Worm (Caenorhabditis elegans): ENCODE results near the gene nfx-1.
A peak's percentile ranks its signal among the peaks of the same experiment; 100 is the strongest.

nfx-1 gene

DNA sequence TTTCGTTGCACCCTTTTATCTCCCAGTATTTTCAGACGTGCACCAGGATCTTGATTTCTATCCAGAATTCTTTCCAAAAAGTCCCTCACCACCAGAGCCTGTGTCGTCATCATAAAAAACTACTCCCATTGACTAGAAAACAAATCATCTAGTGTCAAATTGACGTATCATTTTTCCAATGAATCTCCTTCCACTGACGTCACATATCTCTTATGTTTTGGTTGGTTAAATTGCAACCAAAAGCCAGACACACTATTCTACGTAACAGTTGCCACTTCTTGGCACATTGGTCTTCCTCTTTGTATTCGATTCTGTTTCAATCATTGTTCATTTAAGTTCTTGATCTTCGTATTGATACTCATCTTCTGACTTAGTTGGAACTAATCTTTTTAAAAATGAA, 22.9 kb downstream of the nfx-1 start:
- TF ChIP-seq F10E7.11 (tag; optimal IDR thresholded peaks at IDR 0.05) (no peak), gei-17 (GFP tag; optimal IDR thresholded peaks at IDR 0.05) (no peak), repo-1 (tag; optimal IDR thresholded peaks at IDR 0.05) (no peak), tlf-1 (GFP tag; optimal IDR thresholded peaks at IDR 0.05) (no peak), nfya-1 (tag; optimal IDR thresholded peaks at IDR 0.05; ENCODE audit: borderline replicate concordance, insufficient read depth) (no peak), ztf-3 (GFP tag; optimal IDR thresholded peaks at IDR 0.05) (no peak), F23B12.7 (tag; optimal IDR thresholded peaks at IDR 0.05; ENCODE audit: insufficient read depth) (no peak), snpc-4 (GFP tag; optimal IDR thresholded peaks at IDR 0.05) (no peak), snpc-4 (tag; optimal IDR thresholded peaks at IDR 0.05) (no peak), madf-3 (GFP tag; IDR thresholded peaks at IDR 0.05) (no peak), snpc-1.1 (tag; optimal IDR thresholded peaks at IDR 0.05; ENCODE audit: insufficient read depth) (no peak), T26A5.8 (tag; optimal IDR thresholded peaks at IDR 0.05) (no peak), Y56A3A.18 (GFP tag; IDR thresholded peaks at IDR 0.05) (no peak), zim-3 (tag; optimal IDR thresholded peaks at IDR 0.05) (no peak), hrde-1 (tag; optimal IDR thresholded peaks at IDR 0.05; ENCODE audit: borderline replicate concordance) (no peak), ZK185.1 (tag; optimal IDR thresholded peaks at IDR 0.05; ENCODE audit: poor library complexity, severe bottlenecking) (no peak), lsl-1 (GFP tag; optimal IDR thresholded peaks at IDR 0.05) (no peak), B0261.1 (tag; optimal IDR thresholded peaks at IDR 0.05) (no peak), madf-10 (tag; optimal IDR thresholded peaks at IDR 0.05) (no peak)

- TF ChIP-seq nhr-90 (tag; optimal IDR thresholded peaks at IDR 0.05) = no peak
- no peak for TF ChIP-seq madf-10 (tag; optimal IDR thresholded peaks at IDR 0.05)
- no peak for TF ChIP-seq tbx-9 (tag; optimal IDR thresholded peaks at IDR 0.05; ENCODE audit: borderline replicate concordance)
- TF ChIP-seq unc-130 (GFP tag; optimal IDR thresholded peaks at IDR 0.05) = no peak
- TF ChIP-seq snpc-1.3 (tag; optimal IDR thresholded peaks at IDR 0.05; ENCODE audit: insufficient read depth) = no peak
- no peak for TF ChIP-seq T07F8.4 (tag; optimal IDR thresholded peaks at IDR 0.05)
- no peak for TF ChIP-seq sptf-2 (GFP tag; optimal IDR thresholded peaks at IDR 0.05)
- TF ChIP-seq B0336.3 (GFP tag; IDR thresholded peaks at IDR 0.05) = no peak
- TF ChIP-seq T26A5.8 (tag; optimal IDR thresholded peaks at IDR 0.05) = no peak
- no peak for TF ChIP-seq attf-3 (GFP tag; conservative IDR thresholded peaks at IDR 0.05)
- no peak for TF ChIP-seq ceh-79 (tag; optimal IDR thresholded peaks at IDR 0.05)
- TF ChIP-seq F10E7.11 (tag; optimal IDR thresholded peaks at IDR 0.05) = no peak
Measured at ce11 chrIII:6399424-6399823, 24.2 kb downstream of the nfx-1 start.

ce11 chrIII:6402346-6402745, 27.2 kb downstream of the nfx-1 start:
- TF ChIP-seq athp-1 (tag; optimal IDR thresholded peaks at IDR 0.05) = no peak
- peak; percentile 33 for TF ChIP-seq somi-1 (GFP tag; optimal IDR thresholded peaks at IDR 0.05)
- TF ChIP-seq lin-40 (tag; optimal IDR thresholded peaks at IDR 0.05) = no peak

- TF ChIP-seq somi-1 (GFP tag; optimal IDR thresholded peaks at IDR 0.05) = no peak
- peak; percentile 49 for TF ChIP-seq nhr-80 (tag; optimal IDR thresholded peaks at IDR 0.05)
- TF ChIP-seq let-607 (tag; optimal IDR thresholded peaks at IDR 0.05) = peak in 1 of 2 experiments; percentile 37
- peak; percentile 81 for TF ChIP-seq unc-62 (GFP tag; optimal IDR thresholded peaks at IDR 0.05)
- no peak for TF ChIP-seq aptf-3 (GFP tag; IDR thresholded peaks at IDR 0.05)
- no peak for TF ChIP-seq mcd-1 (GFP tag; IDR thresholded peaks at IDR 0.05)
- TF ChIP-seq xnd-1 (tag; optimal IDR thresholded peaks at IDR 0.05) = no peak
Measured at ce11 chrIII:6402810-6403209, 27.6 kb downstream of the nfx-1 start.

Measured in whole organism, young adult.